Worm (Caenorhabditis elegans) whole organism, L1 larva: ENCODE measurements around the gene npr-37.

Source experiments
- C04F5.9 ChIP-seq: sonication (generic microtip); optimal IDR thresholded peaks from 2 replicates; lab custom pipeline; 2016; ENCODE audit warnings: missing genetic modification characterization, missing compliant biosample characterization
- C16A3.4 ChIP-seq: fragments of 150-350 bp; optimal IDR thresholded peaks from 2 replicates; lab custom pipeline; 2014; ENCODE audit warnings: missing biosample characterization, missing genetic modification characterization
- F16B12.6 ChIP-seq: fragments of 150-350 bp; optimal IDR thresholded peaks from 2 replicates; lab custom pipeline; 2014; ENCODE audit warnings: missing biosample characterization, missing genetic modification characterization
- Y116A8C.19 ChIP-seq: sonication (generic microtip); optimal IDR thresholded peaks from 2 replicates; lab custom pipeline; 2016; ENCODE audit warnings: missing compliant biosample characterization, missing genetic modification characterization, borderline replicate concordance
- aly-2 ChIP-seq: fragments of 150-350 bp; optimal IDR thresholded peaks from 2 replicates; lab custom pipeline; 2014; ENCODE audit warnings: missing biosample characterization, missing genetic modification characterization
- ama-1 ChIP-seq: fragments of 150-350 bp; optimal IDR thresholded peaks from 2 replicates; lab custom pipeline; 2014
- blmp-1 ChIP-seq: fragments of 150-350 bp; optimal IDR thresholded peaks from 2 replicates; lab custom pipeline; 2014; ENCODE audit warnings: missing biosample characterization, missing genetic modification characterization
- ceh-63 ChIP-seq: fragments of 200-800 bp; sonication (Bioruptor generic); optimal IDR thresholded peaks from 2 replicates; lab custom pipeline; 2018; ENCODE audit warnings: mild to moderate bottlenecking, missing genetic modification characterization, missing compliant biosample characterization
- ceh-8 ChIP-seq: fragments of 200-800 bp; sonication (Bioruptor generic); optimal IDR thresholded peaks from 2 replicates; lab custom pipeline; 2018; ENCODE audit warnings: mild to moderate bottlenecking, missing genetic modification characterization, moderate library complexity, missing compliant biosample characterization
- ceh-88 ChIP-seq: fragments of 200-800 bp; sonication (Bioruptor generic); IDR thresholded peaks from 2 replicates; pipeline ENCODE4 v1.3.6; 2022; ENCODE audit warnings: missing genetic modification characterization, missing compliant biosample characterization
- ceh-90 ChIP-seq: sonication (generic microtip); optimal IDR thresholded peaks from 2 replicates; lab custom pipeline; 2016; ENCODE audit warnings: missing genetic modification characterization, missing compliant biosample characterization
- dpl-1 ChIP-seq, 3 experiments: fragments of 150-350 bp in 2 of 3; sonication (generic microtip) in 1 of 3; optimal IDR thresholded peaks; 2 replicates each; lab custom pipeline; 2014 to 2017; ENCODE audit warnings: missing biosample characterization in 3 of 3, missing genetic modification characterization in 3 of 3, missing genetic modification reagents in 3 of 3
- dsc-1 ChIP-seq: sonication (generic microtip); optimal IDR thresholded peaks from 2 replicates; lab custom pipeline; 2016; ENCODE audit warnings: mild to moderate bottlenecking, missing genetic modification characterization, missing compliant biosample characterization
- efl-1 ChIP-seq, 4 experiments: fragments of 150-350 bp; optimal IDR thresholded peaks in 3 of 4; peaks in 1 of 4; 1 replicate in 1 of 4; 2 replicates in 3 of 4; lab custom pipeline; 2014; ENCODE audit warnings: missing biosample characterization in 2 of 4, missing genetic modification characterization in 2 of 4, missing genetic modification reagents in 2 of 4
- egl-27 ChIP-seq, 2 experiments: fragments of 150-350 bp in 1 of 2; sonication (generic microtip); optimal IDR thresholded peaks; 3 replicates each; lab custom pipeline; 2017 to 2018; ENCODE audit warnings: missing biosample characterization in 2 of 2, missing genetic modification characterization in 2 of 2, missing genetic modification reagents in 2 of 2
- elt-2 ChIP-seq: sonication (generic microtip); optimal IDR thresholded peaks from 2 replicates; lab custom pipeline; 2016; ENCODE audit warnings: missing genetic modification characterization, mild to moderate bottlenecking, inconsistent platforms, missing compliant biosample characterization, missing genetic modification reagents
- elt-3 ChIP-seq, 6 experiments: fragments of 150-350 bp in 1 of 6; sonication (generic microtip); optimal IDR thresholded peaks; 2 replicates each; lab custom pipeline; 2017 to 2018; ENCODE audit warnings: missing biosample characterization in 6 of 6, missing genetic modification characterization in 6 of 6, inconsistent platforms in 1 of 6
- fkh-4 ChIP-seq: sonication (generic microtip); optimal IDR thresholded peaks from 2 replicates; lab custom pipeline; 2016; ENCODE audit warnings: missing compliant biosample characterization, missing genetic modification characterization, borderline replicate concordance
- fkh-8 ChIP-seq: sonication (generic microtip); optimal IDR thresholded peaks from 2 replicates; lab custom pipeline; 2016; ENCODE audit warnings: mild to moderate bottlenecking, missing genetic modification characterization, missing compliant biosample characterization
- fos-1 ChIP-seq: fragments of 150-350 bp; optimal IDR thresholded peaks from 2 replicates; lab custom pipeline; 2014; ENCODE audit warnings: missing biosample characterization, missing genetic modification characterization
- hlh-17 ChIP-seq: fragments of 200-800 bp; sonication (Bioruptor generic); optimal IDR thresholded peaks from 2 replicates; lab custom pipeline; 2018; ENCODE audit warnings: missing genetic modification characterization, mild to moderate bottlenecking, missing compliant biosample characterization, moderate library complexity, borderline replicate concordance
- hlh-4 ChIP-seq: sonication (generic microtip); optimal IDR thresholded peaks from 2 replicates; lab custom pipeline; 2016; ENCODE audit warnings: mild to moderate bottlenecking, missing genetic modification characterization, missing compliant biosample characterization
- isw-1 ChIP-seq: fragments of 200-800 bp; sonication (Bioruptor generic); IDR thresholded peaks from 2 replicates; pipeline ENCODE4 v1.3.6; 2022; ENCODE audit warnings: missing genetic modification characterization, missing compliant biosample characterization
- mdl-1 ChIP-seq, 2 experiments: fragments of 150-350 bp; optimal IDR thresholded peaks; 2 replicates each; lab custom pipeline; 2014 to 2017; ENCODE audit warnings: missing biosample characterization in 2 of 2, missing genetic modification characterization in 2 of 2, inconsistent platforms in 1 of 2
- mef-2 ChIP-seq: fragments of 150-350 bp; optimal IDR thresholded peaks from 2 replicates; lab custom pipeline; 2014; ENCODE audit warnings: missing biosample characterization, missing genetic modification characterization
- nhr-19 ChIP-seq: fragments of 200-800 bp; sonication (Bioruptor generic); conservative IDR thresholded peaks from 2 replicates; pipeline ENCODE4 v1.3.6; 2022; ENCODE audit warnings: missing genetic modification characterization, missing compliant biosample characterization
- nhr-71 ChIP-seq: sonication (generic microtip); optimal IDR thresholded peaks from 2 replicates; lab custom pipeline; 2016; ENCODE audit warnings: mild to moderate bottlenecking, missing genetic modification characterization, moderate library complexity, missing compliant biosample characterization
- nhr-84 ChIP-seq: sonication (generic microtip); optimal IDR thresholded peaks from 2 replicates; lab custom pipeline; 2017; ENCODE audit warnings: missing biosample characterization, missing genetic modification characterization
- nhr-90 ChIP-seq: sonication (generic microtip); optimal IDR thresholded peaks from 2 replicates; lab custom pipeline; 2016; ENCODE audit warnings: mild to moderate bottlenecking, missing genetic modification characterization, missing compliant biosample characterization; ENCODE audit not compliant: poor library complexity
- pax-3 ChIP-seq: fragments of 200-800 bp; sonication (Bioruptor generic); optimal IDR thresholded peaks from 2 replicates; lab custom pipeline; 2018; ENCODE audit warnings: mild to moderate bottlenecking, missing genetic modification characterization, moderate library complexity, missing compliant biosample characterization
- sox-4 ChIP-seq: sonication (generic microtip); optimal IDR thresholded peaks from 2 replicates; lab custom pipeline; 2016; ENCODE audit warnings: missing genetic modification characterization, missing compliant biosample characterization
- sptf-1 ChIP-seq: fragments of 150-350 bp; optimal IDR thresholded peaks from 2 replicates; lab custom pipeline; 2014; ENCODE audit warnings: missing biosample characterization, missing genetic modification characterization
- sup-37 ChIP-seq: fragments of 200-800 bp; sonication (Bioruptor generic); optimal IDR thresholded peaks from 2 replicates; lab custom pipeline; 2018; ENCODE audit warnings: mild to moderate bottlenecking, missing genetic modification characterization, missing compliant biosample characterization
- swsn-7 ChIP-seq: sonication (generic microtip); optimal IDR thresholded peaks from 2 replicates; lab custom pipeline; 2016; ENCODE audit warnings: missing genetic modification characterization, missing compliant biosample characterization
- tbx-2 ChIP-seq: sonication (generic microtip); optimal IDR thresholded peaks from 2 replicates; lab custom pipeline; 2016; ENCODE audit warnings: missing genetic modification characterization, missing compliant biosample characterization
- unc-86 ChIP-seq: sonication (generic microtip); optimal IDR thresholded peaks from 2 replicates; lab custom pipeline; 2016; ENCODE audit warnings: missing genetic modification characterization, missing compliant biosample characterization
- unc-98 ChIP-seq: fragments of 200-800 bp; sonication (Bioruptor generic); IDR thresholded peaks from 2 replicates; pipeline ENCODE4 v1.3.6; 2022; ENCODE audit warnings: missing genetic modification characterization, missing compliant biosample characterization
- vab-15 ChIP-seq: sonication (generic microtip); optimal IDR thresholded peaks from 2 replicates; lab custom pipeline; 2017; ENCODE audit warnings: missing genotype, mild to moderate bottlenecking, missing genetic modification characterization, missing compliant biosample characterization
- xbp-1 ChIP-seq: sonication (generic microtip); optimal IDR thresholded peaks from 2 replicates; lab custom pipeline; 2016; ENCODE audit warnings: missing genetic modification characterization, missing compliant biosample characterization
- zag-1 ChIP-seq: fragments of 150-350 bp; optimal IDR thresholded peaks from 2 replicates; lab custom pipeline; 2014; ENCODE audit warnings: missing biosample characterization, missing genetic modification characterization
- zip-4 ChIP-seq: fragments of 200-800 bp; sonication (Bioruptor generic); optimal IDR thresholded peaks from 2 replicates; lab custom pipeline; 2018; ENCODE audit warnings: mild to moderate bottlenecking, missing genetic modification characterization, moderate library complexity, missing compliant biosample characterization
- ztf-11 ChIP-seq, 2 experiments: sonication (generic microtip); optimal IDR thresholded peaks; 2 replicates each; lab custom pipeline; 2016 to 2017; ENCODE audit warnings: missing genetic modification characterization in 2 of 2, missing biosample characterization in 1 of 2, missing compliant biosample characterization in 1 of 2

npr-37 gene

DNA sequence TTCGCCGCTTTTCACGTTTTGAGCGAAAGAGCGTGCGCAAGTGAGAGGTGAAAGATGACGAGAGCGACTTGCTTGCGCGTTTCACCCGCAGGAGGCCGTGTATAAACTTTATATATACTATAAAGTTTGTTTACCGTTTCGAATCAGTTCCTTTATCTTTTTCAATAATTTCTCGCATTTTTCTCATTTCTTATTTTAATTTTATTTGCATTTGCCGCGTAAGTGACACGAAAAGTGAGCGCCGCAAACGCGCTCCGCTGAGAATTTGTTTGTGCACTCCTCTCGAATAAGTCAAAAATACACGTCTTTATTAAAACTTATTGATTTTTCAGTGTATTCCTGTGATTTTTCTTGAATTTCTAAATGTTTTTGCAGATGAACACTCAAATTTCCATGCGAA, 37.3 kb downstream of the npr-37 start, which contains the start of gene mrpl-55 (continued):
- no peak for TF ChIP-seq zag-1 (tag; lab: Kevin White, UChicago)
- TF ChIP-seq unc-98 (GFP tag; lab: Robert Waterston, UW), result no peak
- no peak for TF ChIP-seq sptf-1 (tag; lab: Kevin White, UChicago)
- TF ChIP-seq dpl-1 (GFP tag; optimal IDR thresholded peaks at IDR 0.05; lab: Kevin White, UChicago), result peak; percentile 94 to 97 (median 96)
- TF ChIP-seq sup-37 (GFP tag; lab: Kevin White, UChicago), result peak; percentile 17
- no peak for TF ChIP-seq hlh-17 (GFP tag; lab: Kevin White, UChicago)
- TF ChIP-seq hlh-4 (tag; lab: Kevin White, UChicago), result no peak
- TF ChIP-seq fos-1 (tag; lab: Kevin White, UChicago), result peak; percentile 71
- TF ChIP-seq nhr-84 (tag; lab: Kevin White, UChicago), result no peak
- TF ChIP-seq tbx-2 (tag; lab: Kevin White, UChicago), result peak; percentile 92
- peak; percentile 86 for TF ChIP-seq isw-1
- peak; percentile 73 for TF ChIP-seq F16B12.6 (tag; lab: Kevin White, UChicago)
- TF ChIP-seq fkh-8, result peak; percentile 92
- peak; percentile 85 for TF ChIP-seq dsc-1 (tag; lab: Kevin White, UChicago)
- peak; percentile 96 for TF ChIP-seq C16A3.4 (tag; lab: Kevin White, UChicago)
- TF ChIP-seq elt-2, result peak; percentile 55
- peak; percentile 77 for TF ChIP-seq aly-2 (tag; lab: Kevin White, UChicago)
- TF ChIP-seq nhr-90 (tag; lab: Kevin White, UChicago), result peak; percentile 91
- peak; percentile 69 for TF ChIP-seq ceh-8 (GFP tag; lab: Kevin White, UChicago)
- TF ChIP-seq blmp-1 (tag; lab: Kevin White, UChicago), result peak; percentile 75
- peak; percentile 64 for TF ChIP-seq vab-15 (tag; lab: Kevin White, UChicago)
- TF ChIP-seq mdl-1 (tag; optimal IDR thresholded peaks at IDR 0.05; lab: Kevin White, UChicago), result peak in 1 of 2 experiments; percentile 78
- peak; percentile 89 for TF ChIP-seq swsn-7 (tag; lab: Kevin White, UChicago)
- TF ChIP-seq pax-3 (tag; lab: Kevin White, UChicago), result peak; percentile 88
- TF ChIP-seq C04F5.9, result peak; percentile 82
- TF ChIP-seq zip-4, result peak; percentile 66
- TF ChIP-seq ceh-63 (GFP tag; lab: Kevin White, UChicago), result no peak
- TF ChIP-seq unc-86 (tag; lab: Kevin White, UChicago), result peak; percentile 88
- TF ChIP-seq ama-1 (lab: Kevin White, UChicago), result no peak
- TF ChIP-seq ztf-11 (tag; optimal IDR thresholded peaks at IDR 0.05; lab: Kevin White, UChicago), result peak in 1 of 2 experiments; percentile 77

DNA sequence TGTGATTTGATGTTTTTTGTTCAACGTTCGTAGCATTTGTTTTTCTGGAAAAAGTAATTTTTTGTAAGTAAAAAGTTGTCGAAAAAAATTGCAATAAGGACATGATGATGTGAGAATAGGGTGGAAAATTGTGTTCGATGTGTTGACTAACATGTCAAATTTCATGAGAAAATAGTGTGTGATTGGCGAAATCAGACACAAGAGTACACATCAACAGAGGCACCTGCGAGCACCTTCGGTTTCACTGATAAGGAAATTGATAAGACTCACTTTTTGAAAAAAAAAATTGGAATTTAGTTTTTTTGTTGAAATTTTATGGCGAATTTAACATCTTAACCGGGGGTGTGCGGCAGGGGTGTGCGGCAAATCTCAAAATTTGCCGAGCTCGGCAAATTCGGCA, 40.5 kb downstream of the npr-37 start, which contains the start of gene hum-8:
Gene hum-8 (minus strand): TSS at position 46 of the 400 bp plus-strand sequence.
- TF ChIP-seq fkh-4 (tag; lab: Kevin White, UChicago) (no peak), sox-4 (tag; lab: Kevin White, UChicago) (no peak), elt-2 (peak; percentile 58), hlh-17 (GFP tag; lab: Kevin White, UChicago) (no peak), efl-1 (optimal IDR thresholded peaks at IDR 0.05; lab: Kevin White, UChicago) (no peak), efl-1 (GFP tag; optimal IDR thresholded peaks at IDR 0.05 in 1 of 2; lab: Kevin White, UChicago) (peak in 1 of 2 experiments; percentile 89)

DNA sequence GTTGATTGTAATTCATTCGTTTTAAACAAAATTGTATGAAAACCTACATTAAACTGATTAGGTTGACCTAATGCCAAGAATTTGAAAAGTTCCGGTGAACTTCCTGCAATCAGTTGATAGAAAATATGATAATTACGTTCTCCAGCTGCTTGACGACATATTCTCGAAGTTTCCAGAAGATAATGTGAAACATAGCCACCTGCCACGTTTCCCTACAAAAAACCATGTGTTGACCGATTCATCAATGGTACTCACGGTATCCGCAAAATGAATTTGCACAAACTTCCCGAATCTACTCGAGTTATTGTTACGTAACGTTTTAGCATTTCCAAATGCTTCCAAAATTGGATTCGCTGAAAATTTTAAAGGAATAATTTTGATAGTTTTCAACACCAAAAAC, 42.6 kb downstream of the npr-37 start:
- no peak for TF ChIP-seq nhr-90 (tag; lab: Kevin White, UChicago)
- TF ChIP-seq mef-2, result no peak
- no peak for TF ChIP-seq isw-1
- no peak for TF ChIP-seq unc-86 (tag; lab: Kevin White, UChicago)
- TF ChIP-seq ceh-88 (GFP tag; lab: Robert Waterston, UW), result no peak
- no peak for TF ChIP-seq aly-2 (tag; lab: Kevin White, UChicago)
- no peak for TF ChIP-seq nhr-71 (tag; lab: Kevin White, UChicago)
- no peak for TF ChIP-seq F16B12.6 (tag; lab: Kevin White, UChicago)
- TF ChIP-seq Y116A8C.19 (tag; lab: Kevin White, UChicago), result no peak
- TF ChIP-seq xbp-1, result no peak
- no peak for TF ChIP-seq swsn-7 (tag; lab: Kevin White, UChicago)
- TF ChIP-seq egl-27 (tag; optimal IDR thresholded peaks at IDR 0.05; lab: Kevin White, UChicago), result no peak
- no peak for TF ChIP-seq elt-3 (tag; optimal IDR thresholded peaks at IDR 0.05; lab: Kevin White, UChicago)
- no peak for TF ChIP-seq hlh-4 (tag; lab: Kevin White, UChicago)
- no peak for TF ChIP-seq nhr-19 (GFP tag; lab: Robert Waterston, UW)
- TF ChIP-seq ztf-11 (tag; optimal IDR thresholded peaks at IDR 0.05; lab: Kevin White, UChicago), result no peak
- TF ChIP-seq ceh-90, result no peak
